Fruit fly (Drosophila melanogaster) whole organism, embryonic: ENCODE results near the gene NFAT.

Source experiments
- B-H1 ChIP-seq: fragments of 200-800 bp; sonication (Bioruptor generic); IDR thresholded peaks from 3 replicates; pipeline ENCODE4 v1.3.6; 2022; ENCODE audit warnings: missing biosample characterization, missing genetic modification characterization
- CG10147 ChIP-seq: fragments of 200-800 bp; sonication (Bioruptor generic); optimal IDR thresholded peaks from 2 replicates; lab custom pipeline; 2019; ENCODE audit warnings: missing biosample characterization, mild to moderate bottlenecking, missing genetic modification characterization, moderate library complexity
- CG11398 ChIP-seq: fragments of 200-800 bp; sonication (Bioruptor generic); optimal IDR thresholded peaks from 2 replicates; lab custom pipeline; 2016; ENCODE audit warnings: missing biosample characterization, missing genetic modification characterization
- CG12071 ChIP-seq: fragments of 200-800 bp; sonication (Bioruptor generic); optimal IDR thresholded peaks from 3 replicates; lab custom pipeline; 2018; ENCODE audit warnings: missing biosample characterization, mild to moderate bottlenecking, missing genetic modification characterization
- CG12236 ChIP-seq: fragments of 200-800 bp; sonication (Bioruptor generic); optimal IDR thresholded peaks from 2 replicates; lab custom pipeline; 2016; ENCODE audit warnings: missing biosample characterization, missing genetic modification characterization
- CG13894 ChIP-seq: fragments of 200-800 bp; sonication (Bioruptor generic); optimal IDR thresholded peaks from 3 replicates; lab custom pipeline; 2018; ENCODE audit warnings: missing biosample characterization, mild to moderate bottlenecking, missing genetic modification characterization, moderate library complexity
- CG14667 ChIP-seq: fragments of 200-800 bp; sonication (Bioruptor generic); IDR thresholded peaks from 2 replicates; pipeline ENCODE4 v1.3.6; 2022; ENCODE audit warnings: missing biosample characterization, missing genetic modification characterization
- CG14860 ChIP-seq: fragments of 200-800 bp; sonication (Bioruptor generic); IDR thresholded peaks from 3 replicates; pipeline ENCODE4 v1.3.6; 2022; ENCODE audit warnings: missing biosample characterization, missing genetic modification characterization; ENCODE audit not compliant: partially characterized antibody
- CG14965 ChIP-seq: fragments of 200-800 bp; sonication (Bioruptor generic); optimal IDR thresholded peaks from 2 replicates; lab custom pipeline; 2016; ENCODE audit warnings: missing biosample characterization, missing genetic modification characterization, borderline replicate concordance
- CG2199 ChIP-seq: fragments of 200-800 bp; sonication (Bioruptor generic); IDR thresholded peaks from 3 replicates; pipeline ENCODE4 v1.3.6; 2022; ENCODE audit warnings: missing biosample characterization, missing genetic modification characterization
- CG30020 ChIP-seq: fragments of 200-800 bp; optimal IDR thresholded peaks from 2 replicates; lab custom pipeline; 2019; ENCODE audit warnings: missing biosample characterization, mild to moderate bottlenecking, missing genetic modification characterization, moderate library complexity
- CG32532 ChIP-seq: fragments of 200-800 bp; sonication (Bioruptor generic); IDR thresholded peaks from 2 replicates; pipeline ENCODE4 v1.3.6; 2022; ENCODE audit warnings: missing biosample characterization, missing genetic modification characterization
- CG4282 ChIP-seq: fragments of 200-800 bp; sonication (Bioruptor generic); optimal IDR thresholded peaks from 2 replicates; lab custom pipeline; 2016; ENCODE audit warnings: missing biosample characterization, missing genetic modification characterization
- CG5180 ChIP-seq: fragments of 200-800 bp; sonication (Bioruptor generic); optimal IDR thresholded peaks from 3 replicates; lab custom pipeline; 2017; ENCODE audit warnings: missing biosample characterization, missing genetic modification characterization, mild to moderate bottlenecking, moderate library complexity, missing genetic modification reagents
- CG6689 ChIP-seq: fragments of 200-800 bp; sonication (Bioruptor generic); IDR thresholded peaks from 2 replicates; pipeline ENCODE4 v1.3.6; 2022; ENCODE audit warnings: missing biosample characterization, missing genetic modification characterization
- CG8765 ChIP-seq: fragments of 200-800 bp; sonication (Bioruptor generic); IDR thresholded peaks from 2 replicates; pipeline ENCODE4 v1.3.6; 2022; ENCODE audit warnings: missing biosample characterization, missing genetic modification characterization
- CoRest ChIP-seq: fragments of 200-800 bp; sonication (Bioruptor generic); optimal IDR thresholded peaks from 3 replicates; lab custom pipeline; 2018; ENCODE audit warnings: missing biosample characterization, mild to moderate bottlenecking, missing genetic modification characterization, moderate library complexity
- Dad ChIP-seq: fragments of 200-800 bp; sonication (Bioruptor generic); optimal IDR thresholded peaks from 3 replicates; lab custom pipeline; 2016; ENCODE audit warnings: missing biosample characterization, missing genetic modification characterization
- Dll ChIP-seq: fragments of 200-800 bp; sonication (Bioruptor generic); IDR thresholded peaks from 4 replicates; pipeline ENCODE4 v1.3.6; 2022; ENCODE audit warnings: missing biosample characterization, missing genetic modification characterization; ENCODE audit not compliant: partially characterized antibody
- ERR ChIP-seq: fragments of 200-800 bp; sonication (Bioruptor generic); optimal IDR thresholded peaks from 2 replicates; lab custom pipeline; 2016; ENCODE audit warnings: missing biosample characterization, missing genetic modification characterization
- GATAe ChIP-seq: fragments of 200-800 bp; sonication (Bioruptor generic); conservative IDR thresholded peaks from 2 replicates; pipeline ENCODE4 v1.3.6; 2022; ENCODE audit warnings: missing biosample characterization, missing genetic modification characterization
- HLH4C ChIP-seq: fragments of 200-800 bp; sonication (Bioruptor generic); IDR thresholded peaks from 3 replicates; pipeline ENCODE4 v1.3.6; 2022; ENCODE audit warnings: missing biosample characterization, missing genetic modification characterization; ENCODE audit not compliant: partially characterized antibody
- HmgD ChIP-seq: fragments of 200-800 bp; sonication (Bioruptor generic); optimal IDR thresholded peaks from 3 replicates; lab custom pipeline; 2016; ENCODE audit warnings: missing biosample characterization, missing genetic modification characterization
- HmgZ ChIP-seq: fragments of 200-800 bp; sonication (Bioruptor generic); optimal IDR thresholded peaks from 2 replicates; lab custom pipeline; 2018; ENCODE audit warnings: missing biosample characterization, mild to moderate bottlenecking, missing genetic modification characterization
- Hr39 ChIP-seq: fragments of >200 bp; optimal IDR thresholded peaks from 2 replicates; lab custom pipeline; 2017
- Hsf ChIP-seq: fragments of 200-800 bp; sonication (Bioruptor generic); optimal IDR thresholded peaks from 3 replicates; lab custom pipeline; 2016; ENCODE audit warnings: missing biosample characterization, missing genetic modification characterization
- Myb ChIP-seq: fragments of 200-800 bp; sonication (Bioruptor generic); optimal IDR thresholded peaks from 2 replicates; lab custom pipeline; 2016; ENCODE audit warnings: missing biosample characterization, missing genetic modification characterization
- NFAT ChIP-seq: fragments of 200-800 bp; sonication (Bioruptor generic); IDR thresholded peaks from 2 replicates; pipeline ENCODE4 v1.3.6; 2022; ENCODE audit warnings: missing biosample characterization, missing genetic modification characterization
- Sin3A ChIP-seq: fragments of >200 bp; optimal IDR thresholded peaks from 2 replicates; lab custom pipeline; 2018
- Tbp ChIP-seq: fragments of >200 bp; optimal IDR thresholded peaks from 2 replicates; lab custom pipeline; 2018; ENCODE audit warnings: missing biosample characterization, missing genetic modification characterization
- YL-1 ChIP-seq: fragments of 200-800 bp; sonication (Bioruptor generic); optimal IDR thresholded peaks from 3 replicates; lab custom pipeline; 2017; ENCODE audit warnings: missing biosample characterization, mild to moderate bottlenecking, missing genetic modification characterization
- al ChIP-seq: fragments of 200-800 bp; sonication (Bioruptor generic); IDR thresholded peaks from 2 replicates; pipeline ENCODE4 v1.3.6; 2022; ENCODE audit warnings: missing biosample characterization, missing genetic modification characterization
- amos ChIP-seq: fragments of 200-800 bp; sonication (Bioruptor generic); IDR thresholded peaks from 2 replicates; pipeline ENCODE4 v1.3.6; 2022; ENCODE audit warnings: missing biosample characterization, missing genetic modification characterization; ENCODE audit not compliant: partially characterized antibody
- aop ChIP-seq: fragments of 200-800 bp; sonication (Bioruptor generic); IDR thresholded peaks from 2 replicates; pipeline ENCODE4 v1.3.6; 2022; ENCODE audit warnings: missing biosample characterization, missing genetic modification characterization
- bowl ChIP-seq: fragments of 200-800 bp; sonication (Bioruptor generic); IDR thresholded peaks from 2 replicates; pipeline ENCODE4 v1.3.6; 2022; ENCODE audit warnings: missing biosample characterization, missing genetic modification characterization
- br ChIP-seq: fragments of >200 bp; optimal IDR thresholded peaks from 2 replicates; lab custom pipeline; 2017
- da ChIP-seq: fragments of 200-800 bp; sonication (Bioruptor generic); optimal IDR thresholded peaks from 2 replicates; lab custom pipeline; 2016; ENCODE audit warnings: missing biosample characterization, missing genetic modification characterization
- fd102C ChIP-seq: fragments of 200-800 bp; sonication (Bioruptor generic); optimal IDR thresholded peaks from 2 replicates; lab custom pipeline; 2018; ENCODE audit warnings: missing biosample characterization, mild to moderate bottlenecking, missing genetic modification characterization, moderate library complexity
- h ChIP-seq: fragments of >200 bp; optimal IDR thresholded peaks from 2 replicates; lab custom pipeline; 2017
- nau ChIP-seq: fragments of 200-800 bp; sonication (Bioruptor generic); optimal IDR thresholded peaks from 3 replicates; lab custom pipeline; 2017; ENCODE audit warnings: missing biosample characterization, mild to moderate bottlenecking, missing genetic modification characterization, missing genetic modification reagents
- nom ChIP-seq: fragments of 200-800 bp; sonication (Bioruptor generic); optimal IDR thresholded peaks from 2 replicates; lab custom pipeline; 2017; ENCODE audit warnings: missing biosample characterization, missing genetic modification characterization, mild to moderate bottlenecking, moderate library complexity, missing genetic modification reagents
- seq ChIP-seq: fragments of 200-800 bp; sonication (Bioruptor generic); IDR thresholded peaks from 2 replicates; pipeline ENCODE4 v1.3.6; 2022; ENCODE audit warnings: missing biosample characterization, missing genetic modification characterization
- sima ChIP-seq: fragments of 200-800 bp; sonication (Bioruptor generic); optimal IDR thresholded peaks from 2 replicates; lab custom pipeline; 2016; ENCODE audit warnings: missing biosample characterization, missing genetic modification characterization
- slbo ChIP-seq: fragments of 200-800 bp; sonication (Bioruptor generic); IDR thresholded peaks from 2 replicates; pipeline ENCODE4 v1.3.6; 2022; ENCODE audit warnings: missing biosample characterization, missing genetic modification characterization
- tap ChIP-seq: fragments of 200-800 bp; optimal IDR thresholded peaks from 3 replicates; lab custom pipeline; 2019; ENCODE audit warnings: missing biosample characterization, mild to moderate bottlenecking, missing genetic modification characterization, moderate library complexity
- tll ChIP-seq, 2 experiments: fragments of 200-800 bp in 1 of 2; fragments of >200 bp in 1 of 2; sonication (Bioruptor generic) in 1 of 2; optimal IDR thresholded peaks; 2 replicates each; lab custom pipeline; 2017 to 2019; ENCODE audit warnings: missing biosample characterization in 2 of 2, missing genetic modification characterization in 2 of 2, mild to moderate bottlenecking in 1 of 2, moderate library complexity in 1 of 2
- tna ChIP-seq: fragments of 200-800 bp; sonication (Bioruptor generic); IDR thresholded peaks from 2 replicates; pipeline ENCODE4 v1.3.6; 2022; ENCODE audit warnings: missing biosample characterization, missing genetic modification characterization; ENCODE audit not compliant: partially characterized antibody
- twi ChIP-seq: fragments of 200-800 bp; optimal IDR thresholded peaks from 2 replicates; lab custom pipeline; 2019; ENCODE audit warnings: missing biosample characterization, mild to moderate bottlenecking, missing genetic modification characterization, moderate library complexity
- unpg ChIP-seq: fragments of 200-800 bp; sonication (Bioruptor generic); optimal IDR thresholded peaks from 3 replicates; lab custom pipeline; 2018; ENCODE audit warnings: missing biosample characterization, mild to moderate bottlenecking, missing genetic modification characterization, moderate library complexity
- vfl ChIP-seq: fragments of 200-800 bp; sonication (Bioruptor generic); optimal IDR thresholded peaks from 2 replicates; lab custom pipeline; 2016; ENCODE audit warnings: missing biosample characterization, missing genetic modification characterization
- wdn ChIP-seq: fragments of 200-800 bp; sonication (Bioruptor generic); IDR thresholded peaks from 2 replicates; pipeline ENCODE4 v1.3.6; 2022; ENCODE audit warnings: missing biosample characterization, missing genetic modification characterization

The NFAT gene

dm6 chrX:13641115-13641890 lies 16.8 kb downstream of the NFAT start (continued):
- TF ChIP-seq CG14860 (no peak), HmgD (GFP tag; lab: Kevin White, UChicago) (peak; percentile 86), Hr39 (lab: Kevin White, UChicago) (no peak), tna (GFP tag; lab: Robert Waterston, UW) (no peak), Dll (GFP tag; lab: Robert Waterston, UW) (no peak), br (lab: Kevin White, UChicago) (no peak), sima (peak; percentile 82), Tbp (GFP tag; lab: Kevin White, UChicago) (no peak), vfl (GFP tag; lab: Kevin White, UChicago) (peak; percentile 90), tll (GFP tag; optimal IDR thresholded peaks at IDR 0.05; lab: Kevin White, UChicago) (no peak), h (lab: Kevin White, UChicago) (no peak), HmgZ (peak; percentile 95), CG32532 (GFP tag; lab: Robert Waterston, UW) (peak; percentile 95), seq (GFP tag; lab: Robert Waterston, UW) (peak; percentile 88), CG2199 (peak; percentile 20; the same call in 1 of the 3 replicates), al (GFP tag; lab: Robert Waterston, UW) (peak; percentile 89), CG12071 (peak; percentile 85), nom (GFP tag; lab: Kevin White, UChicago) (peak; percentile 76), Hsf (GFP tag; lab: Kevin White, UChicago) (peak; percentile 95), twi (tag; lab: Kevin White, UChicago) (peak; percentile 73), CG8765 (GFP tag; lab: Robert Waterston, UW) (peak; percentile 84), B-H1 (GFP tag; lab: Robert Waterston, UW) (peak; percentile 89), bowl (GFP tag; lab: Robert Waterston, UW) (peak; percentile 74), GATAe (GFP tag; lab: Robert Waterston, UW) (peak; percentile 82), slbo (GFP tag; lab: Robert Waterston, UW) (peak; percentile 97), CG4282 (GFP tag; lab: Kevin White, UChicago) (peak; percentile 94), Myb (GFP tag; lab: Kevin White, UChicago) (peak; percentile 88), da (GFP tag; lab: Kevin White, UChicago) (peak; percentile 89), CG5180 (GFP tag; lab: Kevin White, UChicago) (peak; percentile 83), HLH4C (GFP tag; lab: Robert Waterston, UW) (no peak), fd102C (peak; percentile 58), CoRest (tag; lab: Kevin White, UChicago) (peak; percentile 96), wdn (peak; percentile 92), unpg (GFP tag; lab: Kevin White, UChicago) (peak; percentile 91), CG14965 (GFP tag; lab: Kevin White, UChicago) (peak; percentile 70), YL-1 (GFP tag; lab: Kevin White, UChicago) (peak; percentile 79), ERR (GFP tag; lab: Kevin White, UChicago) (peak; percentile 94), NFAT (GFP tag; lab: Robert Waterston, UW) (peak; percentile 98), nau (GFP tag; lab: Kevin White, UChicago) (peak; percentile 86), CG10147 (GFP tag; lab: Kevin White, UChicago) (peak; percentile 83), Sin3A (lab: Kevin White, UChicago) (no peak), CG30020 (peak; percentile 56), CG13894 (tag; lab: Kevin White, UChicago) (peak; percentile 88), tap (peak; percentile 88), amos (GFP tag; lab: Robert Waterston, UW) (no peak), CG14667 (GFP tag; lab: Robert Waterston, UW) (peak; percentile 85), aop (GFP tag; lab: Robert Waterston, UW) (peak; percentile 64; the same call in 1 of the 2 replicates), Dad (GFP tag; lab: Kevin White, UChicago) (peak; percentile 91), CG11398 (peak; percentile 94), CG12236 (GFP tag; lab: Kevin White, UChicago) (peak; percentile 93), CG6689 (peak; percentile 90)
